Fruit fly (Drosophila melanogaster): Measurements from ENCODE around the gene RpL7-like.

The RpL7-like gene

DNA sequence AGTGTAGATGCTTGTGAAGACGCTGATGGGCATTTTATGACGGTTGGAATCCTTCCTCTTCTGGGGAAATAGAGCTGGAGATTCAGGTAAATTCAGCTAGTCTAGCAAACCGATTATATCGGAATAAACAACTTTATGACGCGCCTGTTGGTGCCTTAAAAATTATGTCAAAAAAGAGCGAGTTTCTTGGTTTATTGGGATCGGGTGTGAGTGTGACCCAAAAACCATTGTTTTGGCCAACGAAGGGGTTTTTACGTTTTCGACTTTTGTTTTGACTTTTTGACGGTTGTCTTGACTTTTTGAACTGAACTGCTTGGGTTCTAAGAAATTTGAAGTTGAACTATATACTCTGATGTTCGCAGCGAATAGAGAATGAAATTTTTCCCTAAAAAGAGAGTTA is 35.9 kb downstream of the RpL7-like start:
- TF ChIP-seq CG17801 (GFP tag; optimal IDR thresholded peaks at IDR 0.05; ENCODE audit: partially characterized antibody) = no peak

DNA sequence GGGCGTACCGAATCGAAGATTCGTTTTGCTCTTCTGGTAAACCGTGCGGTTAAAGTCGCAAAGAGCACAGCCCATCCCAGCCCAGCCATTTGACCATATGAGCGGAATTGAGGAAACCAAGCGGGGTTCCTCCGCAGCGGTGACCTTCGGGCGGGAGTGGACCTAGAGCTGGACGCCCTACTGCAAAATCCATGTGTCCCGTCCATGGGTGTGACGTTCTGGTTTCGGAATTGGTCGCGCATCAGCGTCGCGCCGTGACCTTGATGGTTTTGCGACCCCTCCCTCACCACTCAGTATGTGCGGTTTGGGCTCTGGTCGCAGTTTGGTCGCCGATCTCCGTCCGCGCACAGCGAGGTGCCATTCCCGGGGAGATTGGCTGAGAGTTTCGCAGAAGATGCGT is 36.6 kb downstream of the RpL7-like start:
- TF ChIP-seq CG17801 (GFP tag; optimal IDR thresholded peaks at IDR 0.05; ENCODE audit: partially characterized antibody) = no peak

DNA sequence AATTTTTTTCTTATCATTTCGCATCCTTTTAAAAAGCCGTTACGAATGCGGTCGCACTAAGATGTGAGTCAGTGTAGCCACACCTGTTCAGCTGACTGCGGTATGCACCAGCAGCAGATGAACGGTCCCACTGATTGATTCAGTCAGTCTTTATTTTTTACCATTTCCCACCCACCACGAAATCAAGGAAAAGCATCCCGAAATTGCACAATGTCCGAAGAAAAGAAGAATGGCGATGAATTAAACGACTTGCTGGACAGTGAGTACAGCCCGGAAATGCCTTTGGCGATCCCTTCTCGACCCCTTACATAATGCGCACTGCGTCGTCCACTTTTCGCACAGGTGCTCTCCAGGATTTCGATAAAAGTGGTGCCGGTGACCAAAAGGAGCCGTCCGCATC is 37.5 kb downstream of the RpL7-like start:
- TF ChIP-seq CG17801 (GFP tag; optimal IDR thresholded peaks at IDR 0.05; ENCODE audit: partially characterized antibody) = no peak

DNA sequence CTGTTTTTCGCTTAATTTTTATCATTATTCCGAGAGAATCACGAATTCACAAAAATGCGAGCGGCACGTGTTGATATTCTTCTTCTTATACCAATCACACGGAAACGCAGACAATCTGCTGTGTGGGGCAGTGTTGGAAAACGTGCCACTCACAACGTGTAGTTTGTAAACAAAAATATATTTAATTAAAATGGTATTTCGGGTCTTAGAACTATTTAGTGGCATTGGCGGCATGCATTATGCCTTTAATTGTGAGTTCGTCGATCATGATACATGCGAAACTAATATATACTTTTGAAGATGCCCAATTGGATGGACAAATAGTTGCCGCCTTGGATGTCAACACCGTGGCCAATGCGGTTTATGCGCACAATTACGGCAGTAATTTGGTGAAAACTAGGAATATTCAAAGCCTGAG is 40.3 kb downstream of the RpL7-like start, which contains the start of the genes CG6712 and Mt2:
Gene CG6712 (minus strand): TSS at position 116 of the 418 bp plus-strand sequence.
Gene Mt2 (plus strand): TSS at position 130 of the 418 bp plus-strand sequence.
- no peak for TF ChIP-seq CG17801 (GFP tag; optimal IDR thresholded peaks at IDR 0.05; ENCODE audit: partially characterized antibody)

DNA sequence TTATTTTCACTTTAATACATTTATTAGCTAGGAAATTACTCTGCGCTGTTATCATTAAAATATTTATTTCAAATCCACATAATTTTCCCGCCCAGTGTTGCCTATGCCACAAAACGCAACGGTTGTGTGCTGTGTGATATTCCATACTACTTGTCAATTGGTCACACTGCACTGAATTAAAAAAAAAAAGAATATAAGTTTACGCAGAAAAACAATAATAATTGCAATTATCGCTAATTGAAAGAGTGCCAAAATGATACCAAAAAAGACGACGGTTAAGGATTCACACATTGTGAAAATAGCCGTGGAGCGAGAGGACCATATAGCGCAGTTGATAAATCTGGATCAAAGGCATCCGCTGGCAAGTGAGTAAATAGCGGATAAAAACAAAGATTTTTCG is 41.6 kb downstream of the RpL7-like start, which contains the start of gene Ced-12:
Gene Ced-12 (plus strand): TSS at position 141 of the 400 bp plus-strand sequence.
- no peak for TF ChIP-seq CG17801 (GFP tag; optimal IDR thresholded peaks at IDR 0.05; ENCODE audit: partially characterized antibody)

DNA sequence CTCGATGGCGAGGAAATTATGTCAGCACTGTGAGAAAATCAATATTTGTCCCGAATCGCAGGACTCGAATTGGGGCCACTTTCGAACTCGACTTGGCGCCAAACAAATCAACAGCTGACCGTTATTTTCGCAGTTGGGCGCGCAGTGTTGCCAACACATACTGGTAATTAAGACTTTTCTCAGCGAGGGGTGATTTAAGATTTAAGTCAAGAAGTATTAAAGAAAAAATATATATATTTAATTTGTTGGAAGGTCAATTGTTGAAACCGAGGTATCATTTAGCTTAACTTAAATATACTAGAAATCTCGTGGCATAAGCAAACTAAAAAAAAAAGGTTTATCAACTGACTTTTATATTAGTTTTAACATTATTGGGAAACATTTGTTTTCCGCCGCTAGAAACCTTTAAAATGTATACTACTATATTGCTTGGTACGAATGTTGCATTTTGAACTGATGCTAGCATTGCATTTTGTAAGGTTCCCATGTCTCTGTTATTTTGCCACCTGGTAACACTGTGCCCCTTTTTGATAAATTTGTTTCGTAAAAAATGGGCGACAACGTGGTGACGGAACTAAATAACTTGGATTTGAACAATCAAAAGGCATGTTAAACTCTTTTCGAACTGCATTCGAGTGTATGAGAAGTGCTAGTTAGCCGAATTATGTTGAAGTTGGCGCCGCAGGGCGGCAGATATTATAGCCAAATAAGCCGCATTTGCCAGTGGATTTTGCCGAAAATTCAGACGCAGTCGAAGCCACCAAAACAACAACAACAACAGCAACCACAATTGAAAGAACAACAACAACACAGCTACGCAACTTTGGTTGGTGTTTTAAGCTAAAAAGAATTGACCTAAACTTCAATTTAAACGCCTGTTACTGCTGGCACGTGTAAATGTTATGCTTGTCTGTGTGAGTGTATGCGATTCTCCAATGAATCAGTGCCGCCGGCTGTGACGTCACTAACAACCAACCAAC is 47.4 kb downstream of the RpL7-like start, which contains the start of the genes Patsas and ThrRS:
Gene Patsas (minus strand): TSS at position 55 of the 980 bp plus-strand sequence.
Gene ThrRS (plus strand): TSS at position 521 of the 980 bp plus-strand sequence.
- peak; percentile 44 for TF ChIP-seq CG17801 (GFP tag; optimal IDR thresholded peaks at IDR 0.05; ENCODE audit: partially characterized antibody)

DNA sequence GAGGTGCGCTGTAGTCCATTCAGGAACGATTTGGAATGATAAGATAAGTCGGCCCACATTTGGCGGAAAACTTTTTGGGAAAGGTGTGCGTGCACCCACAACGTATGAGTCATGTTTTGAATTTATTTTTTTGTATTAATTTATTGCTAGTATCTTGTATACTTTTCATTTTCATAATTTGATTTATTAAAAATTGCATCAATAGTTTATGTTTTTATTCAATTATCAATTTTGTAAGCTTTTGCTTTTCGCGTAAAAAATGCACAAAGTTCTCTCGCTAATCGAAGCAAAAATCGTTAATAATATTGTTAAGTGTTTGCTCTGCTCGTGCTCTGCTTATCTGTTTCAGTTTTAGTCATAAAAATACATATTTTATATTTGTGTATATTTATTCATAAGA is 51.0 kb downstream of the RpL7-like start:
- no peak for TF ChIP-seq CG17801 (GFP tag; optimal IDR thresholded peaks at IDR 0.05; ENCODE audit: partially characterized antibody)

All from ovary, adult (tissue).